Fruit fly (Drosophila melanogaster): Measurements from ENCODE around the gene CG18302.
A peak's percentile ranks its signal among the peaks of the same experiment; 100 is the strongest.

The CG18302 gene

DNA sequence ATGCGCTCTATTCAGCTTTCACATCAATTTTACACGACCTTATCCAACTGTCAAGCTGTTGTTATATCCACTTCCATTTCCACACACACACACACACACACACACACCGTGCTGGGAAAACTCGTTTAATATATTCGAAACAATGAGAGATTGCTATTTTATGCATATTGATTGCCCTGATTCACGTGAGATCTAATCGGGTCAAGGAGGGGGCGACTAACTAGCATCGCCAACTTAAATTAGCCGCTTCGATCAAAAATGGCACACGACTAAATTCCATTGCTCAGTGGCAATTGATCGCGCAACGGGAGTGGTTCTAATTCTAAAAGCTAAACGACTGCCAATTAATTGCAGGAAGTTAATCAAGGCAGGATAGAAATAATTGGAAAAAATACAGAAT is at the start of gene CG18302:
CG18302 (plus strand) TSS at position 301 of the 400 bp plus-strand sequence.
- TF ChIP-seq CTCF (optimal IDR thresholded peaks at IDR 0.05) (no peak), CG8478 (optimal IDR thresholded peaks at IDR 0.05) (no peak)

DNA sequence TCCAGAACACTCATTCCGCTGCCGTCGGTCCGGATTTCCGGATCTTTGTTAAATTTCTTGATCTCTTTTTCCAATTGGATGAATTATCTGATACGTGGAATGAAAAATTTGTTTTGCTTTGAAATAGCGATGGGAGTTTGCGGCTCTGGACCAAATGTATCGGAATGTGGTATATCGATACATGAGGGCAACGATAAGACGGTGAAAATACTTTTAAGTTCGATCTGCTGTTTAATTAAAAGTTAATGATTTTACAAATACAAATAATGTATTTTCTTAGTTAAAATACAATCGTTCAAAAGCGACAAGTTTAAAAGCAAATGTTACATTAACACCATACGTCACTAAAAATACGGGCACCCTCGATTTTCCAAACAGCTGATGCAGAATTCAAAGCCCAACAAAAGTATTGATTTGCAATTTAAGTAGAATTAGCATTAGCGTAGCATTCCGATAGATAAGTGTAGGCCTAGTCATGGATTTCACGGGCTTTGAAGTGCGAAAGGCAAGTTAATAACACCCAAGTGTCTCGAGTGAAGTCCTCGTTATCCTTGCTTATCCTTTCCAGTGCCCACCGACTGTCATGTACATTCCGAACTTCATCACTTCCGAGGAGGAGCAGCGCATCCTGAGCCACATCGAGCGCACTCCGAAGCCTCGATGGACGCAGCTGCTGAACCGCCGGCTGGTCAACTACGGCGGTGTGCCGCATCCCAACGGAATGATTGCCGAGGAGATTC is 45.5 kb upstream of the CG18302 start, which contains the start of the genes Cog4 and CG6144:
Cog4 (minus strand) TSS at position 139 of the 740 bp plus-strand sequence.
CG6144 (plus strand) TSS at position 211 of the 740 bp plus-strand sequence.
- TF ChIP-seq CTCF (optimal IDR thresholded peaks at IDR 0.05) = no peak
- TF ChIP-seq CG8478 (optimal IDR thresholded peaks at IDR 0.05) = no peak

DNA sequence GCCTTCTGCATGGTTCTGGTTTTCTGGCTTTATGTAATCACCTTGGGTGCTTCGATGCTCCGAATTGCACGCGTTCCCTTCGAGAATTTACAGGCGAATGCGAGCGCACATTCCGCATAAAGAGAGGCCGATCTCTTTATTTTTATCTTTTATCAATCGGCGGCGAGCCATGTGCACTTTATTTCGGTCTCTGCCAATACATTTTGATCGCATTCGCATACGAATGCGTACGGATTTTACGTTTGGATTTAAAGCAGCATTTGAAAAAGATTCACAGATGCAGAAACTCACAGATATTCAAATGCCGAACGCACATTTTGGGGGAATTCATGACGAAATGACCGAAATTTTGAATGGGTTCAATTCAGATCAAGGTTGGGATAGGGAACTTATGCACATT is 42.8 kb upstream of the CG18302 start, which contains the start of gene CG13144:
CG13144 (minus strand) TSS at position 101 of the 400 bp plus-strand sequence.
- TF ChIP-seq CTCF (optimal IDR thresholded peaks at IDR 0.05) = no peak
- no peak for TF ChIP-seq CG8478 (optimal IDR thresholded peaks at IDR 0.05)

DNA sequence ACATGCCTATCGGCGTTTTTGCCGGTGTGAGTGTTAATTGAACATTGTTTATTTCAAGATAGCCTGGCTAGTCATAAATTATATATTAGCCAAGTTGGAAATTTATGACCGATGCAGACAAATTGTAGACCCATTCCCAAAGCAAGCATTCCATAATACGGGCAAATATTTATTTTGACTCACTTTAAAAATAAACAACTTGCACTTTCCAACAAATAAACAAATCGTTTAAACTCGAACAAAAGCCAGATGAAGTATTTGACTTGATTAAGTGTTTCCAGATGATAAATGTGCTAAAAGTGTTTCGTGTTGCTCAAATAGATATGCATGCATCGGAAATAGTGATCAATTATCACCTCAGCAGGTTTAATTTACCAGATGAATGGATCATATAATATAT is 38.6 kb upstream of the CG18302 start:
- TF ChIP-seq CTCF (optimal IDR thresholded peaks at IDR 0.05) (no peak), CG8478 (optimal IDR thresholded peaks at IDR 0.05) (no peak)

DNA sequence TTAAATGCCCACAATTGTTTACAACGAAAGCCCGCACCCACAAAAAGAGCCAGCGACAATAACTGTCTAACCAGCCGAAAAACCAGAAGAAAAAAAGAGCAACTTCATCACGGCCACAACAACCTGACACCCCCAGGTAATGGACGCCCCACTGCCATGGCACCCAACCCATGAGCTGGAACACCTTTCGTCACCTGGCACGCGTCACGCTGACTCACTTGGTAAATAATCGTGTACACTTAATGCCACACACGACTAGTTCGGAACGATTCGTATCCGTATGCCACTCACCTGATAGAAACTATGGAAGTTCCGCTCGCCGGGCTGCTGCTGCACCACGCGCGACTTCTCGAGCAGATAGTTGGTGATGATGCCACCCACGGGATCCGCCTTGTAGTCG is 37.8 kb upstream of the CG18302 start:
- TF ChIP-seq CG8478 (optimal IDR thresholded peaks at IDR 0.05) = no peak
- TF ChIP-seq CTCF (optimal IDR thresholded peaks at IDR 0.05) = no peak

DNA sequence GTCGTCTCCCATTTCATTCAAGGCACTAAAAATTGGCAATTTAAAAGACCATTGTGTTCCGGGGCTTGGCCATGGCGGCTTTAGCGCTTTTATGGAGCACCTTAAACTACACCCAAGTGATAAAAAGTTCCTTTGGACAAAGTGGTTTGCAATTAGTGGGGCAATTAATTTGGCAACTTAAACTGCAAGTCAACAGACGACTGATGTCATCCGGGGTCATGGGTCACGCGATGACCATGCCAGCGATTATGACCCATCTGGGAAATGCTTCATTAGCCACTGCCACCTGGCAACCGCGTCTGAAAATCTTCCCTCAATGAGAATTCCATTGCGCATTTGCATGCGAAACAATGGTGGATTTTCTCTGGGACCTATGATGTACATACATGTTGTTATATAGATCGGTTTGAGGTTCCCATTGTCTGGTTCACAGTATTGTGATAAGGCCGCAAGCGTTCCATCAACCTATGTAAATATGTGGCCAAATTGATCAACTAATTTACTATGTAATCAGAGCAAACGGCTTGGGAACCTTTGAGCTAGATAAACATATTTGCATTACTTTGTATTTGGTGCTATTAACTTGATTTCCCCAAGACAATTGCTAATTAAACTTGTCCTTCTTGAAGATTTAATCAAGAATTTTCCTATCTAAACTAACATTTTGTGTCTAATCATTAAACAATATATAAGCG is 36.9 kb upstream of the CG18302 start:
- no peak for TF ChIP-seq CTCF (optimal IDR thresholded peaks at IDR 0.05)
- no peak for TF ChIP-seq CG8478 (optimal IDR thresholded peaks at IDR 0.05)

DNA sequence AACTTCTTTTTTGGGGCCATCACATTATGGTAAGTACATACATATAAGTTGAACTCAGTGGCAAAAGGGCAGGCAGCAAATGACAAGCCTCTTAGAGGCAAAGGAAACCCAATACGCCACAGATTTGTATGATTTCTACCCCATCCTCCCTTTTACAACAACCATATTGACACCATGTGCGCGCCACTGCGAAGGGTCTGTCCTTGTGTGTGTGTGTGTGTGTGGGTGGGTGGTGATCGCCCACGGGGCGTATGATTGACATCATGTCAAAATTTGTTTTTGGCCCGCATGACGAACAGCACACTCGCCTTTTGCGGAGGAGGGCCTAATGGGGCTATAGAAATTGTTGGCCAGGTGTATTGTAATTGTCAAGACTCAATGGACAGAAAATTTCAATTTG is 34.5 kb upstream of the CG18302 start:
- no peak for TF ChIP-seq CG8478 (optimal IDR thresholded peaks at IDR 0.05)
- no peak for TF ChIP-seq CTCF (optimal IDR thresholded peaks at IDR 0.05)

DNA sequence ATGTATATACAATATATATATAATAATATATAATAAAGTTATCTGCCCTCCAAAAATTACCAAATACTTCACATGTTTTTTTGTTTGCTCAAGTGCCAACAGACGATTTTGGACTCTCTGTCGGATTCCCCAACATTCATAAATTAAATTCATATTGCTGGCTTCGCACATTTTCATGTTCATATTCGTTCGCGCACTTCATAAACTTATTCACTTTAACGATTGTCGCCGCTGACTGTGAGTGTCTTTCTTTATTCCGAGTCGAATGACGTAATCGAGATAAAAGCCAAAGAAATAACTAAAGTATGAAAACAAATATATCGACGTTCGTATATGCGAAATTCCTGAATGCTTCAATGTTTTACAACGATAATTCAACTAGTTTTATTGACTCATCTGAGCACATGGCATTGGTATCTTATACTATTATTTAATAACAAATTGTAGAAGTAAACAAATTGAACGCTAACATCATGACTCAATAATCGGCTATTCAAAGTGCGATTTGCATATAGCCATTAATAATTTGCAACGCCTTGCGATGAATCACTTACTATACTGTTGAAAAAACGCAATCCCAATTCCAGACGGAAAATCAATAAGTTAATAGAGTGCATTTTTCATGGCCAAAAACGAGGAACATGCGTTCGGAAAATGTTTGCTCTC is 33.7 kb upstream of the CG18302 start:
- TF ChIP-seq CG8478 (optimal IDR thresholded peaks at IDR 0.05) = no peak
- no peak for TF ChIP-seq CTCF (optimal IDR thresholded peaks at IDR 0.05)

DNA sequence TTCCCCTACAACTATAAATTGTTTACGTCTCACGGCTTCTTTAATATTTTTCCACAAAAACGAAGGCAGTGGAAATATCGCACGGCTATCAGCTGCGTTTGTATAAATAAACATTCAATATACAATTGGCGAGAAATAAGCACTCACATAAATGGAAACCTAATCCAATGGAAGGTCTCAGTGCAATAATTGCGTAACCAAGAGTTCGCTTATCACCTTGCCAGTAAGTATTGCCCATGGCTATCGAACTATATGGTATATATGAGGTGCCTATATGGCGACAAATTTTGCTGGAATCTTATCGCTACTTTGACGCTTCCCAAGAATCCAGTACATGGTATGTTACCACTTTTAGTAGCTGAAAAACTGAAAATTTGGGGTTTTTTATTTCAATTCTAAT is 31.9 kb upstream of the CG18302 start:
- no peak for TF ChIP-seq CTCF (optimal IDR thresholded peaks at IDR 0.05)
- no peak for TF ChIP-seq CG8478 (optimal IDR thresholded peaks at IDR 0.05)

DNA sequence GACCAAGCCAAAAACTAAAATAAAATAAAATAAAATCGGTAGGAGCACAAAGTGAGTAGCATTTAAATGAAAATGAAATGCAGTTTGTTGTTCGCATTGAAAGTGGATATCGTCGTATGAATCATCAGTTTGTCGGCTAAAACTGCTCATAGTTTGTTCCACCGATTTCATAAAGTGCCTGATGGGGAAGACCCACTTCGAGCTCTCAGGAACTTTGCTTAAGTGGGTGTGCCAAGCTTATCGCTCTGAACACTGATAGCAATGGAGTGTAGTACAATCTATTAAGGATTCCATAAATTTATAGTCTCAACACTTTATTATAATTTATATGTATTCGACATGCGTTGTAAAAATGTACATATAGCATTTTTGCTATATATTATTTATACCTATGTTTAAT is 31.3 kb upstream of the CG18302 start:
- TF ChIP-seq CTCF (optimal IDR thresholded peaks at IDR 0.05) (no peak), CG8478 (optimal IDR thresholded peaks at IDR 0.05) (no peak)

DNA sequence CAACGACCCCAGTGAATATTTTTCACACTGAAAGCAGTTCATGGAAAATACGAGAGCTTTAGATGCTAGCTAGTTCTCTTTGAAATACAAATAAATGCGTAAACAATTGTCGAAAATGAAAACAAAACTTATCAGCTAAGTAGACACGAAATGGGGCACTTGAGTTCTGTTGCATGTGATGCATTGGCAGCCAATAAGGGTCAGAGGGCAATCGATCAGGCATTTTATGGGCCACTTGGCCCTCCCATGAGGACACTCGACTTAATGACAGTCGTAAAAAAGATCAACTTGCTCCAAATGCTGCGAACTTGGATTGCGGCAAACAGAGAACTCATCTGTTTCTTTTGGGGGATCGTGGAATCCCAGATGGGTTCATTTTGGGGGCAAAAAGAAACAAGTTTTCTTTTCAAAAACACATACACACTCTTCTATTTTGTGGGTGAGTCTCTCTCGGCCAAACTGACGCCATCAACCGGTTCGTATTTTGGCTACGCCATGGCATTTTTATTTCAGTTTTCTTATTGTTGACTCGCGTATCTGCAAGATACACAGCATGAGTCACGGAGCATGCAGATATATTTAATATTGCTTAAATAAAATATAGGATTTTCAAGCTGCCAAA is 30.7 kb upstream of the CG18302 start:
- TF ChIP-seq CTCF (optimal IDR thresholded peaks at IDR 0.05) (no peak), CG8478 (optimal IDR thresholded peaks at IDR 0.05) (no peak)

DNA sequence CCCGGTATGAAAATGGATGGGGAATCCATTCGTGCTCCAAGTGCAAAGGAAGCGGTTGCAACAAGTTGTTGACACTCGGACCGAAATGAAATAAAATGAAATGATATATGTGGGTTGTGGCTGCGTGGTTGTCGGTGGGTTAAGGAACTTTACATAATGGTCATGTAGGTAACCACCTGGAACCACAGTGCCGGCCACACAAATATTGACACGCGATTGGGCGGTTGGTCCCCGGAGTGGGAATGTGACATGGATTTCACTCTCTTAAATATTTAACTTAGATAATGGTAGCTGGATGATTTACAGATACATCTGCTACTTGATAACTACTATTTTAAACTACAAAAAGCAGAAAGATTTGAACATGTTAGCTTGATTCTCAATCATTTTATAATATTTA is 29.2 kb upstream of the CG18302 start:
- TF ChIP-seq CTCF (optimal IDR thresholded peaks at IDR 0.05) (no peak), CG8478 (optimal IDR thresholded peaks at IDR 0.05) (no peak)

DNA sequence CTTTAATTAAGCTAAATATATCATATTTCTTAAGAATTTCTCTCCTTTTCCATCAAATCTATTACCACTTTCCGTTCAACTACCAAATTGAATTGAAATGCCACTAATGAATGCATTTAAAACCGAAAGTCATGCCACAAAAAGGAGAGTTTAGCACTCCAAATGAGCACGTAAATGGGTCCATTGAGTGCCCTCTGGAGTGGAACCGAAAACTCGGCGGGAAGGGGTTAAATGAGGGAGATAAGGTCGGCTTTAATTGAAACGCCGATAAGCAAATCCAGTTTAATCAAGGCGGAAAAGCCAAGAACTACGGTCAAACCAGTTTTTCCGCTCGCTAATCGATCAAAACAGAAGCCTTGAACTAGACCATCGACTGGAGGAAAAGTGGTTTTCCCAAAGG is 28.8 kb upstream of the CG18302 start:
- TF ChIP-seq CG8478 (optimal IDR thresholded peaks at IDR 0.05) = no peak
- no peak for TF ChIP-seq CTCF (optimal IDR thresholded peaks at IDR 0.05)

DNA sequence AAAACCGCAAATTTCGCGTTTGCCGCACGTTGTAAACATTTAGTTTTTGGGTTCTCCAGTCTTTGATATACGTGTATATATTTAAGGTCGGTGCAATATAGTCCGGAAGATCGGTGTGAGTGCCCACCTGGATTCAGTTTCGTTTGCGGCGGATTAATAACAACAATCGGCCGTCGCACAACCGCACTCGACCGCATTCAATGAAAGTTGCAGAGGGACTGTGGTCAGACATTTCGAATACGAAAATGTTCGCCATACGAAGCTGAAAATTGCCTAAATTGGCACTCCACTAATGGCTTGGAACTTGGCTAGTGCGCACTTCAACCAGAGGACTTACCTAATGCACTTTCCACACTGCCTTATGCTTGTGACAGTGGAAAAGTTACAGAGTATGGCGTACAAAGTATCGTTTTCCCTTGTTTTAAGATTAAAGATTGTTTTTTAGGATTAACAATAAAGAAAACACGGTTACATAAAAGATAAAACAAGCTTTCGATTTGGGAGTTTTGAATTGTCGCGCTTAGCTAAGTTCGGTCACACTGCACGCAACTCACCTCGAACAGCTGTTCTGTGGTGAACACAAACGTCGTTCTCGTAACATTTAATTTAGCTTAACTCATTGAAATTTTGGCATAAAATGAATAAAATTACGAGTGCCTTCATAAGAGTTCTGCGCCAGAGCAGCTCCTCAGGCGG is 27.4 kb upstream of the CG18302 start, which contains the start of the genes Myo31DF and CG6094:
Myo31DF (minus strand) TSS at position 223 of the 696 bp plus-strand sequence.
CG6094 (plus strand) TSS at position 525 of the 696 bp plus-strand sequence.
- TF ChIP-seq CG8478 (optimal IDR thresholded peaks at IDR 0.05) (no peak), CTCF (optimal IDR thresholded peaks at IDR 0.05) (peak; percentile 36 to 60)
